Worm (Caenorhabditis elegans) whole organism, late embryonic: Measurements from ENCODE around the gene gcsh-1.
A peak's percentile ranks its signal among the peaks of the same experiment; 100 is the strongest.
"Not testable (repeated sequence)": the region's sequence is repeated elsewhere in the genome, so short reads cannot be mapped to it uniquely, and the experiment has no call there.

Experiments
- F13H6.1 ChIP-seq: sonication (generic microtip); optimal IDR thresholded peaks from 2 replicates; lab custom pipeline; 2016; ENCODE audit warnings: missing genetic modification characterization, missing compliant biosample characterization
- K02D7.2 ChIP-seq: sonication (generic microtip); optimal IDR thresholded peaks from 2 replicates; lab custom pipeline; 2017; ENCODE audit warnings: mild to moderate bottlenecking, missing genetic modification characterization, missing compliant biosample characterization
- Y22D7AL.16 ChIP-seq: sonication (generic microtip); optimal IDR thresholded peaks from 2 replicates; lab custom pipeline; 2016; ENCODE audit warnings: missing genetic modification characterization, missing compliant biosample characterization
- ceh-19 ChIP-seq: fragments of 200-800 bp; sonication (Bioruptor generic); optimal IDR thresholded peaks from 2 replicates; lab custom pipeline; 2018; ENCODE audit warnings: mild to moderate bottlenecking, missing genetic modification characterization, missing compliant biosample characterization
- ceh-2 ChIP-seq: sonication (generic microtip); optimal IDR thresholded peaks from 2 replicates; lab custom pipeline; 2016; ENCODE audit warnings: missing genotype, missing genetic modification characterization, missing compliant biosample characterization
- ceh-22 ChIP-seq: sonication (generic microtip); optimal IDR thresholded peaks from 2 replicates; lab custom pipeline; 2017; ENCODE audit warnings: missing biosample characterization, missing genetic modification characterization
- ceh-24 ChIP-seq: sonication (generic microtip); optimal IDR thresholded peaks from 2 replicates; lab custom pipeline; 2016; ENCODE audit warnings: mild to moderate bottlenecking, missing genetic modification characterization, missing compliant biosample characterization
- ceh-31 ChIP-seq: sonication (generic microtip); optimal IDR thresholded peaks from 2 replicates; lab custom pipeline; 2016; ENCODE audit warnings: missing genetic modification characterization, missing compliant biosample characterization
- ceh-48 ChIP-seq: sonication (generic microtip); optimal IDR thresholded peaks from 2 replicates; lab custom pipeline; 2016; ENCODE audit warnings: missing genetic modification characterization, inconsistent platforms, missing compliant biosample characterization
- dmd-4 ChIP-seq: sonication (generic microtip); optimal IDR thresholded peaks from 2 replicates; lab custom pipeline; 2016; ENCODE audit warnings: borderline replicate concordance, missing genetic modification characterization, missing compliant biosample characterization
- elt-2 ChIP-seq: sonication (generic microtip); optimal IDR thresholded peaks from 2 replicates; lab custom pipeline; 2016; ENCODE audit warnings: missing genetic modification reagents, missing genetic modification characterization, missing compliant biosample characterization
- elt-4 ChIP-seq: sonication (generic microtip); optimal IDR thresholded peaks from 2 replicates; lab custom pipeline; 2016; ENCODE audit warnings: missing genetic modification characterization, missing compliant biosample characterization
- fkh-10 ChIP-seq: fragments of 150-350 bp; optimal IDR thresholded peaks from 2 replicates; lab custom pipeline; 2014; ENCODE audit warnings: missing biosample characterization, missing genetic modification reagents, missing genetic modification characterization
- hlh-13 ChIP-seq: fragments of 200-800 bp; sonication (Bioruptor generic); optimal IDR thresholded peaks from 2 replicates; lab custom pipeline; 2018; ENCODE audit warnings: mild to moderate bottlenecking, missing genetic modification characterization, missing compliant biosample characterization
- hlh-15 ChIP-seq: sonication (generic microtip); optimal IDR thresholded peaks from 2 replicates; lab custom pipeline; 2016; ENCODE audit warnings: missing genetic modification characterization, missing compliant biosample characterization
- hlh-30 ChIP-seq: sonication (generic microtip); optimal IDR thresholded peaks from 2 replicates; lab custom pipeline; 2017; ENCODE audit warnings: antibody characterized with exemption, missing genetic modification characterization, missing compliant biosample characterization; ENCODE audit not compliant: insufficient read depth
- hlh-6 ChIP-seq: sonication (generic microtip); optimal IDR thresholded peaks from 2 replicates; lab custom pipeline; 2016; ENCODE audit warnings: missing genotype, missing genetic modification characterization, missing compliant biosample characterization
- hlh-8 ChIP-seq: sonication (generic microtip); optimal IDR thresholded peaks from 2 replicates; lab custom pipeline; 2016; ENCODE audit warnings: missing genotype, missing genetic modification characterization, missing compliant biosample characterization
- lin-11 ChIP-seq: fragments of 200-800 bp; sonication (Bioruptor generic); optimal IDR thresholded peaks from 2 replicates; lab custom pipeline; 2018; ENCODE audit warnings: mild to moderate bottlenecking, missing genetic modification characterization, missing compliant biosample characterization
- madf-2 ChIP-seq: sonication (generic microtip); optimal IDR thresholded peaks from 2 replicates; lab custom pipeline; 2017; ENCODE audit warnings: missing genetic modification characterization, missing compliant biosample characterization
- nfya-1 ChIP-seq: sonication (generic microtip); optimal IDR thresholded peaks from 2 replicates; lab custom pipeline; 2017; ENCODE audit warnings: missing genetic modification characterization, mild to moderate bottlenecking, missing compliant biosample characterization, antibody characterized with exemption, moderate library complexity
- odd-2 ChIP-seq: sonication (generic microtip); optimal IDR thresholded peaks from 2 replicates; lab custom pipeline; 2017; ENCODE audit warnings: antibody characterized with exemption, mild to moderate bottlenecking, missing genetic modification characterization, missing compliant biosample characterization
- pag-3 ChIP-seq: sonication (generic microtip); optimal IDR thresholded peaks from 2 replicates; lab custom pipeline; 2016; ENCODE audit warnings: missing compliant biosample characterization, missing genetic modification characterization, borderline replicate concordance
- pax-1 ChIP-seq: fragments of 150-350 bp; optimal IDR thresholded peaks from 2 replicates; lab custom pipeline; 2014; ENCODE audit warnings: missing biosample characterization, missing genetic modification characterization
- pqm-1 ChIP-seq: sonication (generic microtip); optimal IDR thresholded peaks from 2 replicates; lab custom pipeline; 2016; ENCODE audit warnings: missing genetic modification characterization, missing compliant biosample characterization
- ref-2 ChIP-seq: sonication (generic microtip); optimal IDR thresholded peaks from 2 replicates; lab custom pipeline; 2016; ENCODE audit warnings: missing genetic modification characterization, missing compliant biosample characterization
- rnt-1 ChIP-seq: sonication (generic microtip); optimal IDR thresholded peaks from 2 replicates; lab custom pipeline; 2016; ENCODE audit warnings: missing genetic modification characterization, missing compliant biosample characterization
- sox-2 ChIP-seq: fragments of 200-800 bp; sonication (Bioruptor generic); IDR thresholded peaks from 2 replicates; pipeline ENCODE4 v1.3.6; 2022; ENCODE audit warnings: missing genetic modification reagents, missing genetic modification characterization, missing compliant biosample characterization
- sox-4 ChIP-seq: sonication (generic microtip); optimal IDR thresholded peaks from 2 replicates; lab custom pipeline; 2017; ENCODE audit warnings: mild to moderate bottlenecking, missing genetic modification characterization, inconsistent platforms, missing compliant biosample characterization
- syd-9 ChIP-seq: sonication (generic microtip); optimal IDR thresholded peaks from 2 replicates; lab custom pipeline; 2016; ENCODE audit warnings: mild to moderate bottlenecking, missing genetic modification characterization, moderate library complexity, missing compliant biosample characterization
- tbx-2 ChIP-seq: sonication (generic microtip); optimal IDR thresholded peaks from 2 replicates; lab custom pipeline; 2016; ENCODE audit warnings: missing genetic modification characterization, missing compliant biosample characterization
- unc-3 ChIP-seq, 2 experiments: fragments of 200-800 bp in 1 of 2; sonication (Bioruptor generic) in 1 of 2; sonication (generic microtip) in 1 of 2; conservative IDR thresholded peaks in 1 of 2; optimal IDR thresholded peaks in 1 of 2; 2 replicates each; pipeline versions ENCODE4 v1.3.6 to Lab custom; 2016 to 2022; ENCODE audit warnings: missing compliant biosample characterization in 2 of 2, missing genetic modification characterization in 2 of 2, missing genetic modification reagents in 1 of 2
- unc-42 ChIP-seq: sonication (generic microtip); optimal IDR thresholded peaks from 2 replicates; lab custom pipeline; 2016; ENCODE audit warnings: missing genotype, missing genetic modification characterization, missing compliant biosample characterization
- unc-55 ChIP-seq: sonication (generic microtip); optimal IDR thresholded peaks from 2 replicates; lab custom pipeline; 2017; ENCODE audit warnings: missing biosample characterization, missing genetic modification reagents, missing genetic modification characterization
- unc-86 ChIP-seq: sonication (generic microtip); optimal IDR thresholded peaks from 2 replicates; lab custom pipeline; 2016; ENCODE audit warnings: missing genetic modification characterization, missing compliant biosample characterization
- zip-5 ChIP-seq: sonication (generic microtip); optimal IDR thresholded peaks from 2 replicates; lab custom pipeline; 2016; ENCODE audit warnings: missing genetic modification characterization, missing compliant biosample characterization
- ztf-16 ChIP-seq: sonication (generic microtip); optimal IDR thresholded peaks from 2 replicates; lab custom pipeline; 2017; ENCODE audit warnings: missing genetic modification characterization, missing compliant biosample characterization

Gene gcsh-1

ce11 chrX:14525325-14526305 lies 10.7 kb upstream of the gcsh-1 start (continued):
- TF ChIP-seq unc-3 (GFP tag; conservative IDR thresholded peaks at IDR 0.05; lab: Robert Waterston, UW) (0 out of 2 replicates have a peak, but pooled peaks have one; percentile 53), unc-3 (tag; optimal IDR thresholded peaks at IDR 0.05; lab: Kevin White, UChicago) (peak; percentile 64), lin-11 (tag; lab: Kevin White, UChicago) (peak; percentile 25), hlh-30 (tag; lab: Kevin White, UChicago) (peak; percentile 87), tbx-2 (tag; lab: Kevin White, UChicago) (peak; percentile 96), K02D7.2 (tag; lab: Kevin White, UChicago) (no peak), dmd-4 (no peak), ceh-31 (tag; lab: Kevin White, UChicago) (peak; percentile 96), elt-4 (no peak), nfya-1 (tag; lab: Kevin White, UChicago) (peak; percentile 98), unc-86 (peak; percentile 96), madf-2 (tag; lab: Kevin White, UChicago) (peak; percentile 67), elt-2 (tag; lab: Kevin White, UChicago) (peak; percentile 82), ceh-48 (tag; lab: Kevin White, UChicago) (peak; percentile 99), rnt-1 (tag; lab: Kevin White, UChicago) (peak; percentile 90), odd-2 (tag; lab: Kevin White, UChicago) (peak; percentile 55), pag-3 (tag; lab: Kevin White, UChicago) (no peak), ceh-19 (GFP tag; lab: Kevin White, UChicago) (peak; percentile 40), syd-9 (tag; lab: Kevin White, UChicago) (peak; percentile 79), pax-1 (peak; percentile 91), F13H6.1 (tag; lab: Kevin White, UChicago) (peak; percentile 64), ceh-2 (peak; percentile 72), hlh-15 (tag; lab: Kevin White, UChicago) (peak; percentile 13), hlh-8 (tag; lab: Kevin White, UChicago) (peak; percentile 45), fkh-10 (GFP tag; lab: Kevin White, UChicago) (peak; percentile 73)

ce11 chrX:14525081-14525324 lies 10.1 kb upstream of the gcsh-1 start, which contains the start of gene nspc-17:
Gene nspc-17 (minus strand): TSS chrX:14525181.
- TF ChIP-seq hlh-8 (tag; lab: Kevin White, UChicago); sox-2; ztf-16 (tag; lab: Kevin White, UChicago): not testable (repeated sequence)

- TF ChIP-seq unc-55 (no peak), pax-1 (no peak), ref-2 (tag; lab: Kevin White, UChicago) (no peak), zip-5 (tag; lab: Kevin White, UChicago) (no peak), ceh-24 (tag; lab: Kevin White, UChicago) (no peak), unc-86 (no peak), hlh-6 (no peak), unc-42 (no peak), hlh-8 (tag; lab: Kevin White, UChicago) (no peak), fkh-10 (GFP tag; lab: Kevin White, UChicago) (no peak), syd-9 (tag; lab: Kevin White, UChicago) (no peak)
- TF ChIP-seq, all 69 proteins: peak for 0
Observed at ce11 chrX:14523275-14523674, 8.4 kb upstream of the gcsh-1 start, which contains the start of gene nspc-16. Gene nspc-16 (plus strand): TSS chrX:14523575.

ce11 chrX:14520463-14520862 lies 5.6 kb upstream of the gcsh-1 start, which contains the start of gene D1025.1:
Gene D1025.1 (plus strand): TSS chrX:14520763.
- TF ChIP-seq ceh-24 (tag; lab: Kevin White, UChicago) (no peak), ceh-22 (no peak), hlh-13 (GFP tag; lab: Kevin White, UChicago) (no peak), sox-2 (no peak), odd-2 (tag; lab: Kevin White, UChicago) (no peak), Y22D7AL.16 (tag; lab: Kevin White, UChicago) (no peak), rnt-1 (tag; lab: Kevin White, UChicago) (no peak), sox-4 (tag; lab: Kevin White, UChicago) (no peak), hlh-8 (tag; lab: Kevin White, UChicago) (no peak), pqm-1 (tag; lab: Kevin White, UChicago) (no peak), unc-3 (GFP tag; conservative IDR thresholded peaks at IDR 0.05; lab: Robert Waterston, UW) (no peak), unc-3 (tag; optimal IDR thresholded peaks at IDR 0.05; lab: Kevin White, UChicago) (no peak), unc-42 (no peak)
